Fruit fly (Drosophila melanogaster) whole organism, adult: ENCODE data around the gene CG2964.

Source experiments
- CG1620 ChIP-seq: fragments of 200-800 bp; sonication (Bioruptor generic); optimal IDR thresholded peaks from 2 replicates; lab custom pipeline; 2016; ENCODE audit warnings: missing biosample characterization, missing genetic modification characterization
- Crg-1 ChIP-seq: fragments of 200-800 bp; sonication (Bioruptor generic); optimal IDR thresholded peaks from 2 replicates; lab custom pipeline; 2016; ENCODE audit warnings: missing biosample characterization, missing genetic modification characterization
- Hr96 ChIP-seq: fragments of 200-800 bp; sonication (Bioruptor generic); optimal IDR thresholded peaks from 2 replicates; lab custom pipeline; 2016; ENCODE audit warnings: missing biosample characterization, missing genetic modification characterization
- bab1 ChIP-seq: fragments of 200-800 bp; sonication (Bioruptor generic); optimal IDR thresholded peaks from 3 replicates; lab custom pipeline; 2019; ENCODE audit warnings: missing biosample characterization, mild to moderate bottlenecking, missing genetic modification characterization, moderate library complexity
- cic ChIP-seq: fragments of 200-800 bp; sonication (Bioruptor generic); optimal IDR thresholded peaks from 2 replicates; lab custom pipeline; 2017; ENCODE audit warnings: missing biosample characterization, mild to moderate bottlenecking, missing genetic modification characterization, moderate library complexity
- toe ChIP-seq: fragments of 200-800 bp; sonication (Bioruptor generic); optimal IDR thresholded peaks from 2 replicates; lab custom pipeline; 2016; ENCODE audit warnings: missing biosample characterization, missing genetic modification characterization

DNA sequence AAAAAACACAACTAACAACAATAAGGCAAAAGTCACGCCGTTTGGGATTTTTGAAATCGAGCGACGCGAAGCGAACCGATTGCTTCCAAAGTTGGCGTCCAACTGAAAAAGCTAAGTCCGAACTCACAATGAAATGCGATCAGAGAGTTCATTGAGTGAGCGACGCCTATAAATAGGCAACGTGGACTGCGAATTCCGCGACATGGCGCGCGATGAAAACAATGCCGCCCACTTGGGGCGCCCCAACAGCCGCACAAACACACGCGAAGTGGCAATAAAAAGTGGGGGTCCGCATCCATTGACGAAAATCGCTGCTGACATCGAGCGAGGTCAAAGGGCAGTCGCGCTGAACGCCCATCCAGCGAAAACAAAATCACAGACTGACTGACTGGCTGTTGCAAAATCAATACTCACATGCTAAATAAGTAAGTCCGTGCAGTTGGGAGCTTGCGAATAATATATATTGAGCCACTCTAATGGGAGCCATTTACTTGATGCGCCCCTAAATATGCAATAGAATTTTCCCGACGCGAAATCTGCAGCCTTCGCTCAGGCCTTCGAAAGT lies 43.0 kb downstream of the CG2964 start:
- no peak for TF ChIP-seq cic (GFP tag; lab: Kevin White, UChicago)
- TF ChIP-seq bab1 (GFP tag; lab: Kevin White, UChicago), result no peak
- TF ChIP-seq toe (GFP tag; lab: Kevin White, UChicago), result no peak
- TF ChIP-seq Crg-1, result no peak
- TF ChIP-seq Hr96 (GFP tag; lab: Kevin White, UChicago), result no peak
- TF ChIP-seq CG1620 (GFP tag; lab: Kevin White, UChicago), result no peak
